Worm (Caenorhabditis elegans): ENCODE results near the gene C45H4.14.

Gene C45H4.14

DNA sequence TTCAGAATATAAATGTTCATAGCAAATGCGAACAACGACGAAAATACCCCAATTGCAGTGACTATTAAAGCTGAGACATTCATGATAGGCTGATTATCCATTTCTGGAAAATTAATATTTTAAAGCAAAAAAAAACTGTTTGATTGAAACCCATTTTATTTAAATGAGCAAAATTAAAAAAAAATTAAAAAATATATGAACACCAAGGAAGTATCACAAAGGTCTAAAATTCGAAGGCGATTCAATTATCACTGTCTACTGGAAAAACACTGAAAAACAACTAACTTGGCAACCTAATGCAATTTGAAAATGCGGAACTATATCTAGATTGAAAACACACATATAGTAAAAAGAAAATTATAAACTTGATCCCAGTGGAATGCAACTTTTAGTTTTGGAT, 31.9 kb upstream of the C45H4.14 start, which contains the start of gene srbc-42:
Gene srbc-42 (minus strand): TSS at position 101 of the 400 bp plus-strand sequence.
- TF ChIP-seq sem-2 (GFP tag; optimal IDR thresholded peaks at IDR 0.05) = no peak
- TF ChIP-seq M03D4.4 (tag; optimal IDR thresholded peaks at IDR 0.05) = no peak
- no peak for TF ChIP-seq ceh-43 (GFP tag; optimal IDR thresholded peaks at IDR 0.05)
- no peak for TF ChIP-seq lin-32 (GFP tag; optimal IDR thresholded peaks at IDR 0.05)
- TF ChIP-seq lsy-2 (tag; optimal IDR thresholded peaks at IDR 0.05) = no peak
- TF ChIP-seq flh-1 (GFP tag; optimal IDR thresholded peaks at IDR 0.05) = no peak

DNA sequence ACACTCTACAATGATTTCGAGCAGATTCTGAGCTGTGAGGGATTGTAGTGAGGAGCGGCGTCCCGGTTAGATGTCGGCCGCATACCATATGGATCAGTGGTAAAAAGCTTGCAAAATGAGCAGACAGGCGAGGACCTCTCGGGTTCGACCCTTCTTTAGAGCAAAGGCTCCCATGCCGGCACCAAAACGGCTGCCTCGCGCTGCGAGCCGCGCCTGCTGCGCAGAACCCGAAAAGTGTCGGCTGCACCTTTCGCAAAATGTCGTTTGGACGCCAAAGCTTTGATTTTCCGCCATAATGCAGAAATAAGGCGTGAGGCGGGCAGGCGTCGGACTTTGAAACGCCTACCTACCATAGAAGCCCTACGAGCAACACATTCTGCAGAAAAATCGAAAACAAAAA, 31.2 kb upstream of the C45H4.14 start:
- no peak for TF ChIP-seq flh-1 (GFP tag; optimal IDR thresholded peaks at IDR 0.05)
- no peak for TF ChIP-seq sem-2 (GFP tag; optimal IDR thresholded peaks at IDR 0.05)
- no peak for TF ChIP-seq elt-3 (tag; optimal IDR thresholded peaks at IDR 0.05)
- TF ChIP-seq cnd-1 (tag; optimal IDR thresholded peaks at IDR 0.05) = no peak
- no peak for TF ChIP-seq drap-1 (GFP tag; optimal IDR thresholded peaks at IDR 0.05)
- TF ChIP-seq ces-1 (GFP tag; optimal IDR thresholded peaks at IDR 0.05) = no peak
- no peak for TF ChIP-seq ham-2 (GFP tag; optimal IDR thresholded peaks at IDR 0.05)
- no peak for TF ChIP-seq nhr-76 (tag; optimal IDR thresholded peaks at IDR 0.05)
- no peak for TF ChIP-seq ceh-43 (GFP tag; optimal IDR thresholded peaks at IDR 0.05)
- no peak for TF ChIP-seq unc-120 (tag; optimal IDR thresholded peaks at IDR 0.05; ENCODE audit: poor library complexity, severe bottlenecking)
- no peak for TF ChIP-seq tbx-8 (GFP tag; optimal IDR thresholded peaks at IDR 0.05)
- TF ChIP-seq mep-1 (tag; optimal IDR thresholded peaks at IDR 0.05) = no peak
- TF ChIP-seq nhr-12 (tag; optimal IDR thresholded peaks at IDR 0.05) = no peak
- no peak for TF ChIP-seq sptf-1 (tag; optimal IDR thresholded peaks at IDR 0.05)
- no peak for TF ChIP-seq unc-39 (tag; optimal IDR thresholded peaks at IDR 0.05)
- no peak for TF ChIP-seq ztf-11 (tag; optimal IDR thresholded peaks at IDR 0.05)
- TF ChIP-seq mab-5 (tag; optimal IDR thresholded peaks at IDR 0.05) = no peak
- TF ChIP-seq mls-2 (tag; optimal IDR thresholded peaks at IDR 0.05) = no peak
- no peak for TF ChIP-seq nhr-28 (tag; optimal IDR thresholded peaks at IDR 0.05)
- no peak for TF ChIP-seq bed-3 (GFP tag; optimal IDR thresholded peaks at IDR 0.05)

DNA sequence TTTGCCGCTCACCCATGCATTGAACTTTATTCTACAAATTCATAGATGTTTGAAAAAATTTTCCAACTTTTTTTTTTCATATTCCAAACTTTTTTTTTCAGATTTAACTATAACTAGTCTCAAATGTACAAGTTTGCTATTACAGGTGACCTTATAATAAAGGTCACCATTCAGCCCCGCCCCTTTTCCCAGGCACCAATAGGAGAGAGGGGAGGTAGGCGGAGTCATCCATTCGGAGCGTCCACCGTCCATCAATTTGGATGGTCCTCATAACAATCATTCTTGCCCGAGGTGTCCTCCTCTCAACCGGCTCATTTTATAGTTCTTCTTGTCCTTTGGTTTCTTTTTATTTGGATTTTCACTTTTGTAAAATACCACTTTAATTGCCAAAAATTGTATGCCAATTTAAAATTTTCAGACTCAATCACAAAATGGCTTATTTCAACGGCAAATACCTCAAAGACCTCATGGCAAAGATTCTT, 28.7 kb upstream of the C45H4.14 start, which contains the start of gene Y5H2B.3:
Gene Y5H2B.3 (plus strand): TSS at position 432 of the 482 bp plus-strand sequence.
- TF ChIP-seq nhr-237 (tag; optimal IDR thresholded peaks at IDR 0.05) (no peak), unc-39 (tag; optimal IDR thresholded peaks at IDR 0.05) (no peak), mls-2 (tag; optimal IDR thresholded peaks at IDR 0.05) (no peak), zip-8 (tag; optimal IDR thresholded peaks at IDR 0.05) (no peak), blmp-1 (tag; optimal IDR thresholded peaks at IDR 0.05) (no peak), cnd-1 (tag; optimal IDR thresholded peaks at IDR 0.05) (no peak)

DNA sequence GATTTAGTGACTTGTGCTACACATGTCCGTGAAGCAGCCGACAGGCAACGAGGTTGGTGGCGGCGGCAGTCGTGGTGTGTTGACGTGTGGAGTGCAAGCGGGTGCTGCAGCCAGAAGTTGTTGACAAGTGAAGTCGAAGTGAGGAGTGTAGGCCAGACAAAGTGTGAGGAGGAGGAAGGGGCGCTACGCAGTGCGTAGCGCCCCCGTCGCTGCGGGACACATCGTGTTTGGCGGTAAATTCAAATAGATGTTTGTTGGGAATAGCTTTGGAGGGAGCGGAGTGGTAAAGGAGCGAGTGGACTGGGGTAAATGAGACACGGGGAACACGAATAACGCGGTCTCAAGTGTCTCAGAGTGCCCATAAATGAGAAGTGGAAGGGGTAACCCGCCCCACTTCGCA, 26.3 kb upstream of the C45H4.14 start:
- TF ChIP-seq nhr-237 (tag; optimal IDR thresholded peaks at IDR 0.05) = no peak
- TF ChIP-seq hlh-1 (tag; optimal IDR thresholded peaks at IDR 0.05) = no peak
- TF ChIP-seq M03D4.4 (tag; optimal IDR thresholded peaks at IDR 0.05) = no peak
- TF ChIP-seq flh-1 (GFP tag; optimal IDR thresholded peaks at IDR 0.05) = no peak
- no peak for TF ChIP-seq sem-2 (GFP tag; optimal IDR thresholded peaks at IDR 0.05)
- TF ChIP-seq mls-2 (tag; optimal IDR thresholded peaks at IDR 0.05) = no peak
- TF ChIP-seq ces-1 (GFP tag; optimal IDR thresholded peaks at IDR 0.05) = no peak

DNA sequence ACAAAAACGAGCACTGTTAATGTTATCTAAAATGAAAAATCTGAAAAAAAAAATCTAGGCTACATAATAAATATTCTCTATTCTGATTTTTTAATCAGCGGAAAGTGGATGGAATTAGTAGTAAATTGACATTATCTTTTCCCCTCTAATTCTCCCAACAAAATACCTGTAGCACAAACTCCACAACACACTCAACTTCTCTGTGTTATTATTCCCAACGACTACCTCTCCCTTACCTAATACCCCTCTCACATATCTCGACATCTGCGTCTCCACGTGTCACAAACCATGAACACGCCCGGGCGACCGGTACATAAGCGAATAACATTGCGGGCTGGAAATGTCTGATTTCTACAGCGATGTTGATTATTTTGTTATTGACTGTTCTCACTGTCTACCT, 23.9 kb upstream of the C45H4.14 start, which contains the start of gene cyp-33C2:
Gene cyp-33C2 (plus strand): TSS at position 327 of the 400 bp plus-strand sequence.
- TF ChIP-seq lin-13 (tag; optimal IDR thresholded peaks at IDR 0.05) (no peak), ztf-11 (tag; optimal IDR thresholded peaks at IDR 0.05) (no peak), bed-3 (GFP tag; optimal IDR thresholded peaks at IDR 0.05) (no peak), nhr-76 (tag; optimal IDR thresholded peaks at IDR 0.05) (no peak), blmp-1 (tag; optimal IDR thresholded peaks at IDR 0.05) (no peak), ham-2 (GFP tag; optimal IDR thresholded peaks at IDR 0.05) (no peak), nhr-12 (tag; optimal IDR thresholded peaks at IDR 0.05) (no peak), mab-5 (tag; optimal IDR thresholded peaks at IDR 0.05) (no peak), snpc-4 (tag; optimal IDR thresholded peaks at IDR 0.05) (no peak), flh-1 (GFP tag; optimal IDR thresholded peaks at IDR 0.05) (no peak)

DNA sequence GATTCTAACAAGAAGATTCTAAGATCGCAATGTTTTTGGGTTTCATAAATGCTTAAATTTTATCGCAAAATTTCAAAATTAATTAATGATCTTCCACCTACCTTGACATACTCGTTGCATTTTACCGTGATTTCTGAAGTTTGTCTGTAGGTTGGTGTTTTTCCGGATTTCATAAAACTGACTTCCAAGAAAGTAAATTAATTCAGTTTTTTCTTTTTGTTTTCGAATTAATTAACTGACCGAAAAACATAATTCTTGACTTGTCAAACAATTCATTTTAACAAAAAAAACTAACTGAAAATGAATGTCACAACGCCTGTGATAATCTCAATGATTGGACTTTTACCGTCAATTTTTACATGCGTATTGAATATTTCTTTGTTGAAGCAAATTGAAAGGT, 22.5 kb upstream of the C45H4.14 start, which contains the start of gene srbc-16:
Gene srbc-16 (plus strand): TSS at position 301 of the 400 bp plus-strand sequence.
- TF ChIP-seq cnd-1 (tag; optimal IDR thresholded peaks at IDR 0.05) = no peak
- TF ChIP-seq hlh-1 (tag; optimal IDR thresholded peaks at IDR 0.05) = no peak
